Fruit fly (Drosophila melanogaster): ENCODE data around the gene CG3226.

- no peak for TF ChIP-seq Dif (GFP tag; optimal IDR thresholded peaks at IDR 0.05; ENCODE audit: partially characterized antibody)
- TF ChIP-seq psq (GFP tag; optimal IDR thresholded peaks at IDR 0.05) = no peak
- TF ChIP-seq CrebA (GFP tag; optimal IDR thresholded peaks at IDR 0.05; ENCODE audit: borderline replicate concordance) = no peak
- peak; percentile 56 for TF ChIP-seq h (GFP tag; optimal IDR thresholded peaks at IDR 0.05)
- no peak for TF ChIP-seq OdsH (GFP tag; optimal IDR thresholded peaks at IDR 0.05)
- no peak for TF ChIP-seq Vsx2 (GFP tag; optimal IDR thresholded peaks at IDR 0.05; ENCODE audit: partially characterized antibody)
- no peak for TF ChIP-seq Dfd (GFP tag; optimal IDR thresholded peaks at IDR 0.05)
Measured at dm6 chrX:6694979-6695388, 40.9 kb upstream of the CG3226 start, which contains the start of gene CG14442.
